Fruit fly (Drosophila melanogaster): Measurements from ENCODE around the gene Pvf3.

- TF ChIP-seq Lpt (GFP tag; optimal IDR thresholded peaks at IDR 0.05) (no peak), Gug (GFP tag; IDR thresholded peaks at IDR 0.05) (no peak), Eip75B (GFP tag; optimal IDR thresholded peaks at IDR 0.05) (no peak), CG11294 (GFP tag; IDR thresholded peaks at IDR 0.05) (no peak), OdsH (GFP tag; optimal IDR thresholded peaks at IDR 0.05) (no peak), CG16779 (tag; optimal IDR thresholded peaks at IDR 0.05) (no peak), CG6792 (GFP tag; optimal IDR thresholded peaks at IDR 0.05) (no peak), CG3032 (tag; optimal IDR thresholded peaks at IDR 0.05) (no peak), CG34406 (GFP tag; optimal IDR thresholded peaks at IDR 0.05) (no peak), acj6 (GFP tag; optimal IDR thresholded peaks at IDR 0.05) (no peak), CG6854 (GFP tag; optimal IDR thresholded peaks at IDR 0.05) (no peak), CG1621 (tag; optimal IDR thresholded peaks at IDR 0.05) (no peak)
Measured at dm6 chr2L:7140089-7140488, 17.4 kb downstream of the Pvf3 start.
